Worm (Caenorhabditis elegans): ENCODE measurements around the gene mat-2.
"Not testable (repeated sequence)": the region's sequence is repeated elsewhere in the genome, so short reads cannot be mapped to it uniquely, and the experiment has no call there.

Gene mat-2

ce11 chrII:11111107-11111506 lies 1.4 kb upstream of the mat-2 start, which contains the start of gene glb-4:
TSS of gene glb-4 (minus strand) at chrII:11111207.
- TF ChIP-seq flt-1 (GFP tag; IDR thresholded peaks at IDR 0.05) = no peak
- no peak for TF ChIP-seq tab-1 (GFP tag; IDR thresholded peaks at IDR 0.05)
- TF ChIP-seq med-1 (GFP tag; optimal IDR thresholded peaks at IDR 0.05; ENCODE audit: insufficient read depth) = no peak
- no peak for TF ChIP-seq ztf-29 (GFP tag; IDR thresholded peaks at IDR 0.05)
- no peak for TF ChIP-seq ref-1 (GFP tag; conservative IDR thresholded peaks at IDR 0.05)
- no peak for TF ChIP-seq ztf-23 (GFP tag; IDR thresholded peaks at IDR 0.05)
- no peak for TF ChIP-seq cog-1 (tag; optimal IDR thresholded peaks at IDR 0.05)
- TF ChIP-seq klf-2 (GFP tag; conservative IDR thresholded peaks at IDR 0.05) = no peak
- TF ChIP-seq T22C8.4 (GFP tag; IDR thresholded peaks at IDR 0.05) = no peak

ce11 chrII:11121800-11122199 lies 9.3 kb downstream of the mat-2 start, which contains the start of gene W10C6.2:
TSS of gene W10C6.2 (minus strand) at chrII:11121900.
- TF ChIP-seq ref-1 (GFP tag; conservative IDR thresholded peaks at IDR 0.05); cog-1 (tag; optimal IDR thresholded peaks at IDR 0.05); ztf-29 (GFP tag; IDR thresholded peaks at IDR 0.05): not testable (repeated sequence)

- TF ChIP-seq tab-1 (GFP tag; IDR thresholded peaks at IDR 0.05) (no peak), T22C8.4 (GFP tag; IDR thresholded peaks at IDR 0.05) (no peak), ztf-29 (GFP tag; IDR thresholded peaks at IDR 0.05) (no peak), ztf-23 (GFP tag; IDR thresholded peaks at IDR 0.05) (no peak), flt-1 (GFP tag; IDR thresholded peaks at IDR 0.05) (no peak), cog-1 (tag; optimal IDR thresholded peaks at IDR 0.05) (no peak), ref-1 (GFP tag; conservative IDR thresholded peaks at IDR 0.05) (no peak), med-1 (GFP tag; optimal IDR thresholded peaks at IDR 0.05; ENCODE audit: insufficient read depth) (no peak), klf-2 (GFP tag; conservative IDR thresholded peaks at IDR 0.05) (no peak)
Observed at ce11 chrII:11125059-11125594, 12.6 kb downstream of the mat-2 start.

ce11 chrII:11126312-11127000 lies 13.9 kb downstream of the mat-2 start, which contains the start of the genes rps-9 and lsm-1:
TSS of gene rps-9 (minus strand) at chrII:11126362.
TSS of gene lsm-1 (plus strand) at chrII:11126950.
- no peak for TF ChIP-seq cog-1 (tag; optimal IDR thresholded peaks at IDR 0.05)
- TF ChIP-seq flt-1 (GFP tag; IDR thresholded peaks at IDR 0.05) = peak; percentile 46; the same call in 1 of the 2 replicates

ce11 chrII:11127364-11127763 lies 14.8 kb downstream of the mat-2 start, which contains the start of gene F40F8.1:
TSS of gene F40F8.1 (plus strand) at chrII:11127664.
- TF ChIP-seq T22C8.4 (GFP tag; IDR thresholded peaks at IDR 0.05) (no peak), med-1 (GFP tag; optimal IDR thresholded peaks at IDR 0.05; ENCODE audit: insufficient read depth) (no peak), klf-2 (GFP tag; conservative IDR thresholded peaks at IDR 0.05) (no peak), ztf-23 (GFP tag; IDR thresholded peaks at IDR 0.05) (no peak), flt-1 (GFP tag; IDR thresholded peaks at IDR 0.05) (no peak), tab-1 (GFP tag; IDR thresholded peaks at IDR 0.05) (no peak), cog-1 (tag; optimal IDR thresholded peaks at IDR 0.05) (no peak), ztf-29 (GFP tag; IDR thresholded peaks at IDR 0.05) (no peak), ref-1 (GFP tag; conservative IDR thresholded peaks at IDR 0.05) (no peak)

- TF ChIP-seq med-1 (GFP tag; optimal IDR thresholded peaks at IDR 0.05; ENCODE audit: insufficient read depth) = no peak
- TF ChIP-seq flt-1 (GFP tag; IDR thresholded peaks at IDR 0.05) = no peak
- TF ChIP-seq tab-1 (GFP tag; IDR thresholded peaks at IDR 0.05) = no peak
- no peak for TF ChIP-seq cog-1 (tag; optimal IDR thresholded peaks at IDR 0.05)
- no peak for TF ChIP-seq T22C8.4 (GFP tag; IDR thresholded peaks at IDR 0.05)
- TF ChIP-seq ref-1 (GFP tag; conservative IDR thresholded peaks at IDR 0.05) = no peak
- no peak for TF ChIP-seq klf-2 (GFP tag; conservative IDR thresholded peaks at IDR 0.05)
Observed at ce11 chrII:11128989-11129388, 16.5 kb downstream of the mat-2 start, which contains the start of gene F40F8.3. TSS of gene F40F8.3 (plus strand) at chrII:11129289.

ce11 chrII:11129517-11129916 lies 17.0 kb downstream of the mat-2 start, which contains the start of gene F40F8.12:
TSS of gene F40F8.12 (plus strand) at chrII:11129817.
- TF ChIP-seq ref-1 (GFP tag; conservative IDR thresholded peaks at IDR 0.05) = no peak
- TF ChIP-seq cog-1 (tag; optimal IDR thresholded peaks at IDR 0.05) = no peak
- no peak for TF ChIP-seq ztf-23 (GFP tag; IDR thresholded peaks at IDR 0.05)
- no peak for TF ChIP-seq klf-2 (GFP tag; conservative IDR thresholded peaks at IDR 0.05)
- no peak for TF ChIP-seq T22C8.4 (GFP tag; IDR thresholded peaks at IDR 0.05)
- no peak for TF ChIP-seq flt-1 (GFP tag; IDR thresholded peaks at IDR 0.05)
- TF ChIP-seq tab-1 (GFP tag; IDR thresholded peaks at IDR 0.05) = no peak
- no peak for TF ChIP-seq med-1 (GFP tag; optimal IDR thresholded peaks at IDR 0.05; ENCODE audit: insufficient read depth)
- TF ChIP-seq ztf-29 (GFP tag; IDR thresholded peaks at IDR 0.05) = no peak

ce11 chrII:11132542-11132941 lies 20.0 kb downstream of the mat-2 start, which contains the start of gene F40F8.11:
TSS of gene F40F8.11 (minus strand) at chrII:11132590.
- no peak for TF ChIP-seq ztf-29 (GFP tag; IDR thresholded peaks at IDR 0.05)
- TF ChIP-seq klf-2 (GFP tag; conservative IDR thresholded peaks at IDR 0.05) = no peak
- no peak for TF ChIP-seq flt-1 (GFP tag; IDR thresholded peaks at IDR 0.05)
- peak; percentile 10 for TF ChIP-seq cog-1 (tag; optimal IDR thresholded peaks at IDR 0.05)

ce11 chrII:11134828-11135227 lies 22.3 kb downstream of the mat-2 start, which contains the start of gene F40F8.5:
TSS of gene F40F8.5 (minus strand) at chrII:11134928.
- no peak for TF ChIP-seq med-1 (GFP tag; optimal IDR thresholded peaks at IDR 0.05; ENCODE audit: insufficient read depth)
- TF ChIP-seq ztf-23 (GFP tag; IDR thresholded peaks at IDR 0.05) = no peak
- TF ChIP-seq flt-1 (GFP tag; IDR thresholded peaks at IDR 0.05) = no peak
- no peak for TF ChIP-seq ztf-29 (GFP tag; IDR thresholded peaks at IDR 0.05)
- TF ChIP-seq T22C8.4 (GFP tag; IDR thresholded peaks at IDR 0.05) = no peak
- TF ChIP-seq ref-1 (GFP tag; conservative IDR thresholded peaks at IDR 0.05) = no peak
- TF ChIP-seq tab-1 (GFP tag; IDR thresholded peaks at IDR 0.05) = no peak
- TF ChIP-seq klf-2 (GFP tag; conservative IDR thresholded peaks at IDR 0.05) = no peak
- no peak for TF ChIP-seq cog-1 (tag; optimal IDR thresholded peaks at IDR 0.05)

ce11 chrII:11135773-11136172 lies 23.3 kb downstream of the mat-2 start:
- TF ChIP-seq cog-1 (tag; optimal IDR thresholded peaks at IDR 0.05) (no peak), ztf-23 (GFP tag; IDR thresholded peaks at IDR 0.05) (no peak), med-1 (GFP tag; optimal IDR thresholded peaks at IDR 0.05; ENCODE audit: insufficient read depth) (no peak), ref-1 (GFP tag; conservative IDR thresholded peaks at IDR 0.05) (no peak), tab-1 (GFP tag; IDR thresholded peaks at IDR 0.05) (no peak), T22C8.4 (GFP tag; IDR thresholded peaks at IDR 0.05) (no peak), ztf-29 (GFP tag; IDR thresholded peaks at IDR 0.05) (no peak), flt-1 (GFP tag; IDR thresholded peaks at IDR 0.05) (no peak), klf-2 (GFP tag; conservative IDR thresholded peaks at IDR 0.05) (no peak)

All from whole organism, midembryonic.